Fruit fly (Drosophila melanogaster) whole organism, embryonic: ENCODE measurements around the gene Uggt.

ENCODE experiments used
- Bdp1 ChIP-seq: fragments of 200-800 bp; sonication (Bioruptor generic); optimal IDR thresholded peaks from 3 replicates; lab custom pipeline; 2016; ENCODE audit warnings: missing biosample characterization, missing genetic modification characterization
- CG11560 ChIP-seq: fragments of 200-800 bp; sonication (Bioruptor generic); IDR thresholded peaks from 3 replicates; pipeline ENCODE4 v1.3.6; 2022; ENCODE audit warnings: missing biosample characterization, missing genetic modification characterization
- CG14710 ChIP-seq: fragments of 200-800 bp; sonication (Bioruptor generic); optimal IDR thresholded peaks from 3 replicates; lab custom pipeline; 2019; ENCODE audit warnings: missing biosample characterization, mild to moderate bottlenecking, missing genetic modification characterization, moderate library complexity
- CG14860 ChIP-seq: fragments of 200-800 bp; sonication (Bioruptor generic); IDR thresholded peaks from 3 replicates; pipeline ENCODE4 v1.3.6; 2022; ENCODE audit warnings: missing biosample characterization, missing genetic modification characterization; ENCODE audit not compliant: partially characterized antibody
- CG15011 ChIP-seq: fragments of 200-800 bp; sonication (Bioruptor generic); optimal IDR thresholded peaks from 3 replicates; lab custom pipeline; 2018; ENCODE audit warnings: missing biosample characterization, mild to moderate bottlenecking, missing genetic modification characterization
- CG15514 ChIP-seq: fragments of 200-800 bp; sonication (Bioruptor generic); optimal IDR thresholded peaks from 3 replicates; lab custom pipeline; 2017; ENCODE audit warnings: missing biosample characterization, missing genetic modification characterization, mild to moderate bottlenecking, moderate library complexity, missing genetic modification reagents
- CG18476 ChIP-seq: fragments of 200-800 bp; sonication (Bioruptor generic); optimal IDR thresholded peaks from 2 replicates; lab custom pipeline; 2016; ENCODE audit warnings: missing biosample characterization, mild to moderate bottlenecking, missing genetic modification characterization
- CG18764 ChIP-seq: fragments of 200-800 bp; sonication (Bioruptor generic); optimal IDR thresholded peaks from 3 replicates; lab custom pipeline; 2016; ENCODE audit warnings: missing biosample characterization, missing genetic modification characterization
- CG2120 ChIP-seq: fragments of 200-800 bp; sonication (Bioruptor generic); optimal IDR thresholded peaks from 3 replicates; lab custom pipeline; 2016; ENCODE audit warnings: missing biosample characterization, missing genetic modification characterization
- CG4820 ChIP-seq: fragments of 200-800 bp; sonication (Bioruptor generic); optimal IDR thresholded peaks from 3 replicates; lab custom pipeline; 2016; ENCODE audit warnings: missing biosample characterization, missing genetic modification characterization
- CG4854 ChIP-seq: fragments of 200-800 bp; sonication (Bioruptor generic); optimal IDR thresholded peaks from 2 replicates; lab custom pipeline; 2016; ENCODE audit warnings: missing biosample characterization, missing genetic modification characterization, inconsistent platforms
- CG6765 ChIP-seq: fragments of 200-800 bp; sonication (Bioruptor generic); optimal IDR thresholded peaks from 3 replicates; lab custom pipeline; 2017; ENCODE audit warnings: missing biosample characterization, mild to moderate bottlenecking, missing genetic modification characterization
- CG7839 ChIP-seq: fragments of 200-800 bp; sonication (Bioruptor generic); optimal IDR thresholded peaks from 3 replicates; lab custom pipeline; 2018; ENCODE audit warnings: missing biosample characterization, mild to moderate bottlenecking, missing genetic modification characterization, moderate library complexity
- CG7928 ChIP-seq: fragments of 200-800 bp; sonication (Bioruptor generic); optimal IDR thresholded peaks from 2 replicates; lab custom pipeline; 2017; ENCODE audit warnings: missing biosample characterization, mild to moderate bottlenecking, missing genetic modification characterization
- CG8281 ChIP-seq: fragments of 200-800 bp; sonication (Bioruptor generic); optimal IDR thresholded peaks from 2 replicates; lab custom pipeline; 2018; ENCODE audit warnings: missing biosample characterization, mild to moderate bottlenecking, missing genetic modification characterization, moderate library complexity
- CTCF ChIP-seq: fragments of 200-800 bp; sonication (Bioruptor generic); optimal IDR thresholded peaks from 2 replicates; lab custom pipeline; 2017; ENCODE audit warnings: missing biosample characterization, mild to moderate bottlenecking, missing genetic modification characterization, moderate library complexity
- CrebB ChIP-seq: fragments of 200-800 bp; sonication (Bioruptor generic); optimal IDR thresholded peaks from 3 replicates; lab custom pipeline; 2018; ENCODE audit warnings: missing biosample characterization, mild to moderate bottlenecking, missing genetic modification characterization
- Ets97D ChIP-seq: fragments of 200-800 bp; sonication (Bioruptor generic); optimal IDR thresholded peaks from 3 replicates; lab custom pipeline; 2016; ENCODE audit warnings: missing biosample characterization, missing genetic modification characterization
- GATAe ChIP-seq: fragments of 200-800 bp; sonication (Bioruptor generic); conservative IDR thresholded peaks from 2 replicates; pipeline ENCODE4 v1.3.6; 2022; ENCODE audit warnings: missing biosample characterization, missing genetic modification characterization
- HLHmδ ChIP-seq: fragments of 200-800 bp; sonication (Bioruptor generic); optimal IDR thresholded peaks from 2 replicates; lab custom pipeline; 2018; ENCODE audit warnings: missing biosample characterization, mild to moderate bottlenecking, missing genetic modification characterization, moderate library complexity
- Hr3 ChIP-seq: fragments of 200-800 bp; sonication (Bioruptor generic); optimal IDR thresholded peaks from 3 replicates; lab custom pipeline; 2016; ENCODE audit warnings: missing biosample characterization, missing genetic modification characterization
- Opbp ChIP-seq: fragments of 200-800 bp; sonication (Bioruptor generic); IDR thresholded peaks from 3 replicates; pipeline ENCODE4 v1.3.6; 2022; ENCODE audit warnings: missing biosample characterization, missing genetic modification characterization; ENCODE audit not compliant: partially characterized antibody
- Ptx1 ChIP-seq: fragments of 200-800 bp; sonication (Bioruptor generic); IDR thresholded peaks from 2 replicates; pipeline ENCODE4 v1.3.6; 2022; ENCODE audit warnings: missing biosample characterization, missing genetic modification characterization
- Rx ChIP-seq: fragments of 200-800 bp; sonication (Bioruptor generic); IDR thresholded peaks from 2 replicates; pipeline ENCODE4 v1.3.6; 2022; ENCODE audit warnings: missing biosample characterization, missing genetic modification characterization
- Scr ChIP-seq: fragments of 200-800 bp; sonication (Bioruptor generic); IDR thresholded peaks from 2 replicates; pipeline ENCODE4 v1.3.6; 2022; ENCODE audit warnings: missing biosample characterization, missing genetic modification characterization; ENCODE audit not compliant: partially characterized antibody
- Usf ChIP-seq: fragments of 200-800 bp; sonication (Bioruptor generic); optimal IDR thresholded peaks from 2 replicates; lab custom pipeline; 2017; ENCODE audit warnings: missing genotype, missing biosample characterization, missing genetic modification characterization
- al ChIP-seq: fragments of 200-800 bp; sonication (Bioruptor generic); IDR thresholded peaks from 2 replicates; pipeline ENCODE4 v1.3.6; 2022; ENCODE audit warnings: missing biosample characterization, missing genetic modification characterization
- ato ChIP-seq: fragments of 200-800 bp; sonication (Bioruptor generic); IDR thresholded peaks from 2 replicates; pipeline ENCODE4 v1.3.6; 2022; ENCODE audit warnings: missing biosample characterization, missing genetic modification characterization; ENCODE audit not compliant: partially characterized antibody
- bowl ChIP-seq: fragments of 200-800 bp; sonication (Bioruptor generic); IDR thresholded peaks from 2 replicates; pipeline ENCODE4 v1.3.6; 2022; ENCODE audit warnings: missing biosample characterization, missing genetic modification characterization
- crol ChIP-seq: fragments of 200-800 bp; sonication (Bioruptor generic); IDR thresholded peaks from 2 replicates; pipeline ENCODE4 v1.3.6; 2022; ENCODE audit warnings: missing biosample characterization, missing genetic modification characterization
- dpn ChIP-seq, 2 experiments: fragments of 200-800 bp; sonication (Bioruptor generic); optimal IDR thresholded peaks; 3 replicates each; lab custom pipeline; 2016; ENCODE audit warnings: missing biosample characterization in 2 of 2, missing genetic modification characterization in 2 of 2
- emc ChIP-seq: fragments of 200-800 bp; sonication (Bioruptor generic); optimal IDR thresholded peaks from 2 replicates; lab custom pipeline; 2016; ENCODE audit warnings: missing biosample characterization, missing genetic modification characterization
- ewg ChIP-seq: fragments of 200-800 bp; sonication (Bioruptor generic); optimal IDR thresholded peaks from 3 replicates; lab custom pipeline; 2017; ENCODE audit warnings: mild to moderate bottlenecking, missing biosample characterization, missing genetic modification reagents, missing genetic modification characterization
- gem ChIP-seq: fragments of 200-800 bp; sonication (Bioruptor generic); optimal IDR thresholded peaks from 2 replicates; lab custom pipeline; 2019; ENCODE audit warnings: missing biosample characterization, mild to moderate bottlenecking, missing genetic modification characterization, moderate library complexity
- insv ChIP-seq, 2 experiments: fragments of 200-800 bp; sonication (Bioruptor generic); optimal IDR thresholded peaks; 3 replicates each; lab custom pipeline; 2016 to 2018; ENCODE audit warnings: missing biosample characterization in 2 of 2, missing genetic modification characterization in 2 of 2
- nau ChIP-seq: fragments of 200-800 bp; sonication (Bioruptor generic); optimal IDR thresholded peaks from 3 replicates; lab custom pipeline; 2017; ENCODE audit warnings: missing biosample characterization, mild to moderate bottlenecking, missing genetic modification characterization, missing genetic modification reagents
- nerfin-2 ChIP-seq: fragments of 200-800 bp; sonication (Bioruptor generic); IDR thresholded peaks from 2 replicates; pipeline ENCODE4 v1.3.6; 2022; ENCODE audit warnings: missing biosample characterization, missing genetic modification characterization; ENCODE audit not compliant: partially characterized antibody
- oc ChIP-seq: fragments of 200-800 bp; sonication (Bioruptor generic); optimal IDR thresholded peaks from 2 replicates; lab custom pipeline; 2018; ENCODE audit warnings: missing biosample characterization, mild to moderate bottlenecking, missing genetic modification characterization, moderate library complexity
- pzg ChIP-seq: fragments of 200-800 bp; sonication (Bioruptor generic); optimal IDR thresholded peaks from 3 replicates; lab custom pipeline; 2018; ENCODE audit warnings: missing biosample characterization, mild to moderate bottlenecking, missing genetic modification characterization, moderate library complexity
- ro ChIP-seq: fragments of 200-800 bp; sonication (Bioruptor generic); IDR thresholded peaks from 2 replicates; pipeline ENCODE4 v1.3.6; 2022; ENCODE audit warnings: missing biosample characterization, missing genetic modification characterization
- sc ChIP-seq, 3 experiments: fragments of >200 bp in 2 of 3; fragments of 200-800 bp in 1 of 3; sonication (Bioruptor generic) in 1 of 3; optimal IDR thresholded peaks; 2 replicates in 2 of 3; 3 replicates in 1 of 3; lab custom pipeline; 2017; ENCODE audit warnings: mild to moderate bottlenecking in 1 of 3, missing biosample characterization in 1 of 3, missing genetic modification characterization in 1 of 3, missing genetic modification reagents in 1 of 3
- sens ChIP-seq: fragments of 200-800 bp; sonication (Bioruptor generic); peaks from one replicate; lab custom pipeline; 2016; ENCODE audit warnings: missing biosample characterization, missing genetic modification characterization
- slbo ChIP-seq: fragments of 200-800 bp; sonication (Bioruptor generic); IDR thresholded peaks from 2 replicates; pipeline ENCODE4 v1.3.6; 2022; ENCODE audit warnings: missing biosample characterization, missing genetic modification characterization
- ssp ChIP-seq: fragments of 200-800 bp; sonication (Bioruptor generic); IDR thresholded peaks from 2 replicates; pipeline ENCODE4 v1.3.6; 2022; ENCODE audit warnings: missing biosample characterization, missing genetic modification characterization
- tgo ChIP-seq: fragments of 200-800 bp; sonication (Bioruptor generic); IDR thresholded peaks from 3 replicates; pipeline ENCODE4 v1.3.6; 2022; ENCODE audit warnings: missing biosample characterization, missing genetic modification characterization
- yki ChIP-seq: fragments of >200 bp; optimal IDR thresholded peaks from 3 replicates; lab custom pipeline; 2018
- z ChIP-seq: fragments of 200-800 bp; sonication (Bioruptor generic); IDR thresholded peaks from 3 replicates; pipeline ENCODE4 v1.3.6; 2022; ENCODE audit warnings: missing biosample characterization, missing genetic modification characterization
- zen ChIP-seq: fragments of 200-800 bp; sonication (Bioruptor generic); optimal IDR thresholded peaks from 3 replicates; lab custom pipeline; 2018; ENCODE audit warnings: missing biosample characterization, mild to moderate bottlenecking, missing genetic modification characterization, moderate library complexity
- zfh2 ChIP-seq: fragments of 200-800 bp; sonication (Bioruptor generic); optimal IDR thresholded peaks from 2 replicates; lab custom pipeline; 2016; ENCODE audit warnings: missing biosample characterization, missing genetic modification characterization

Uggt gene

DNA sequence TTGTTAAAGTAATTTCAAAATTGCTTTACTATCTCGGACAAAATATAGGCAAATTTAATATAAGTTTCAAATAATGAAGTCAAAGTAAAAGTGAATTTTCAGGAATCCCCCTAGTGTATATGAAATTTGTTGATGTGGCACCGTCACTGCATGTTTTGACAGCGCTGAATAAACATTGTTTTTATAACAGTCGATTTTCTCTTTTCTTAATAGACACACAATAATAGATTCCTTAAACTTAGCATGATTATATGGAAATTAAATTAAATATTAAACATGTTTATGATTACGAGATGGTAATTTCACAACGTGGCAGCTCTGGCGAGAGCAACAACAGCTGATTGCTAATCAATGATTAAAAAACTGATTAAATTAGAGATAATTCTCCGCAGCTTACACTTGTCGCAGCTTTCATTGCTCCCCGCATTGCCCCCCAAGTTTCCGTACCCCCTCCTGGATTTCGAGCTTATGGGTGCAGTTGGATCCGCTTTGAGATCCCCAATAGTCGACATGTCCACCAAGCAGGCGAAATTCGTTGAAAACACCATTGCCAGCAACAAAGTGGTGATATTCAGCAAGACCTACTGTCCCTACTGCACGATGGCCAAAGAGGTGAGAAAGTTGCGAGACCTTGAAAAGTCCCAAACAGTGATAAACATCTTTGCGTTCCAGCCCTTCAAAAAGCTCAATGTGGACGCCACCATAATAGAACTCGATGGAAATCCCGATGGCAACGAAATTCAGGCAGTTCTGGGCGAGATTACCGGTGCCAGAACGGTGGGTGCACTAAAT lies 3.3 kb upstream of the Uggt start, which contains the start of gene Grx1 (continued):
- peak; percentile 16 for TF ChIP-seq CG15011 (GFP tag; lab: Kevin White, UChicago)
- TF ChIP-seq CG14710, result peak; percentile 60
- TF ChIP-seq bowl (GFP tag; lab: Robert Waterston, UW), result no peak
- no peak for TF ChIP-seq Usf (GFP tag; lab: Kevin White, UChicago)
- no peak for TF ChIP-seq Scr (GFP tag; lab: Robert Waterston, UW)
- no peak for TF ChIP-seq yki (lab: Kevin White, UChicago)
- TF ChIP-seq pzg (GFP tag; lab: Kevin White, UChicago), result peak; percentile 42
- TF ChIP-seq gem (tag; lab: Kevin White, UChicago), result peak; percentile 75
- no peak for TF ChIP-seq Opbp (GFP tag; lab: Robert Waterston, UW)
- TF ChIP-seq zfh2, result peak; percentile 23
- peak; percentile 95 for TF ChIP-seq sens (GFP tag; lab: Kevin White, UChicago)
- TF ChIP-seq nerfin-2 (GFP tag; lab: Robert Waterston, UW), result no peak
- peak; percentile 40 for TF ChIP-seq CG7928 (GFP tag; lab: Kevin White, UChicago)
- no peak for TF ChIP-seq CG8281 (tag; lab: Kevin White, UChicago)
- TF ChIP-seq emc (GFP tag; lab: Kevin White, UChicago), result no peak
- TF ChIP-seq dpn (GFP tag; optimal IDR thresholded peaks at IDR 0.05; lab: Kevin White, UChicago), result peak; percentile 49 to 59
- peak; percentile 54 for TF ChIP-seq CG18476
- TF ChIP-seq Ets97D (GFP tag; lab: Kevin White, UChicago), result peak; percentile 14
- no peak for TF ChIP-seq CG14860 (GFP tag; lab: Robert Waterston, UW)
- TF ChIP-seq ewg (GFP tag; lab: Kevin White, UChicago), result no peak
- TF ChIP-seq Hr3 (GFP tag; lab: Kevin White, UChicago), result peak; percentile 49
- TF ChIP-seq CG4820 (GFP tag; lab: Kevin White, UChicago), result peak; percentile 31
- TF ChIP-seq nau (GFP tag; lab: Kevin White, UChicago), result no peak
- peak; percentile 52 for TF ChIP-seq Ptx1 (GFP tag; lab: Robert Waterston, UW)
- TF ChIP-seq CTCF (GFP tag; lab: Kevin White, UChicago), result no peak
- peak; percentile 81 for TF ChIP-seq GATAe (GFP tag; lab: Robert Waterston, UW)
- peak; percentile 0 for TF ChIP-seq oc
- TF ChIP-seq insv (GFP tag; optimal IDR thresholded peaks at IDR 0.05; lab: Kevin White, UChicago), result no peak
- TF ChIP-seq al, result 0 out of 2 replicates have a peak, but pooled peaks have one; percentile 38
- peak; percentile 68 for TF ChIP-seq CG2120 (GFP tag; lab: Kevin White, UChicago)
- peak; percentile 77 for TF ChIP-seq crol (GFP tag; lab: Robert Waterston, UW)
- no peak for TF ChIP-seq ro (GFP tag; lab: Robert Waterston, UW)
- TF ChIP-seq sc (optimal IDR thresholded peaks at IDR 0.05; lab: Kevin White, UChicago), result no peak
- peak; percentile 38 for TF ChIP-seq sc (GFP tag; optimal IDR thresholded peaks at IDR 0.05; lab: Kevin White, UChicago)
- peak; percentile 14 for TF ChIP-seq zen
- TF ChIP-seq CG15514, result peak; percentile 46
- no peak for TF ChIP-seq ato (GFP tag; lab: Robert Waterston, UW)
- no peak for TF ChIP-seq z
- TF ChIP-seq tgo (GFP tag; lab: Robert Waterston, UW), result peak; percentile 26; the same call in 1 of the 3 replicates
- no peak for TF ChIP-seq CG11560
- peak; percentile 55 for TF ChIP-seq CG18764 (GFP tag; lab: Kevin White, UChicago)
- TF ChIP-seq CG7839, result peak; percentile 53
- no peak for TF ChIP-seq HLHmδ (GFP tag; lab: Kevin White, UChicago)
- peak; percentile 8 for TF ChIP-seq Bdp1 (GFP tag; lab: Kevin White, UChicago)
- TF ChIP-seq ssp (GFP tag; lab: Robert Waterston, UW), result peak; percentile 52; the same call in 1 of the 2 replicates
- peak; percentile 61 for TF ChIP-seq CG6765 (GFP tag; lab: Kevin White, UChicago)
- TF ChIP-seq CG4854, result peak; percentile 8
- TF ChIP-seq CrebB (tag; lab: Kevin White, UChicago), result peak; percentile 38
- TF ChIP-seq slbo, result peak; percentile 54; the same call in 1 of the 2 replicates
- TF ChIP-seq Rx (GFP tag; lab: Robert Waterston, UW), result no peak
